Fruit fly (Drosophila melanogaster) whole organism, embryonic: ENCODE measurements around the gene Ada1-1.

Source experiments
- Atf6 ChIP-seq: fragments of 200-800 bp; sonication (Bioruptor generic); IDR thresholded peaks from 2 replicates; pipeline ENCODE4 v1.3.6; 2022; ENCODE audit warnings: missing biosample characterization, missing genetic modification characterization
- B-H2 ChIP-seq: fragments of 200-800 bp; sonication (Bioruptor generic); optimal IDR thresholded peaks from 2 replicates; lab custom pipeline; 2018; ENCODE audit warnings: missing biosample characterization, mild to moderate bottlenecking, missing genetic modification characterization
- BEAF-32 ChIP-seq: fragments of 200-800 bp; sonication (Bioruptor generic); optimal IDR thresholded peaks from 3 replicates; lab custom pipeline; 2017; ENCODE audit warnings: missing biosample characterization, missing genetic modification characterization, mild to moderate bottlenecking, moderate library complexity, missing genetic modification reagents
- CG10147 ChIP-seq: fragments of 200-800 bp; sonication (Bioruptor generic); optimal IDR thresholded peaks from 2 replicates; lab custom pipeline; 2019; ENCODE audit warnings: missing biosample characterization, mild to moderate bottlenecking, missing genetic modification characterization, moderate library complexity
- CG10267 ChIP-seq: fragments of 200-800 bp; sonication (Bioruptor generic); optimal IDR thresholded peaks from 2 replicates; lab custom pipeline; 2018; ENCODE audit warnings: missing biosample characterization, mild to moderate bottlenecking, missing genetic modification characterization, moderate library complexity
- CG10431 ChIP-seq: fragments of 200-800 bp; sonication (Bioruptor generic); optimal IDR thresholded peaks from 3 replicates; lab custom pipeline; 2018; ENCODE audit warnings: missing biosample characterization, mild to moderate bottlenecking, missing genetic modification characterization
- CG13123 ChIP-seq: fragments of 200-800 bp; sonication (Bioruptor generic); optimal IDR thresholded peaks from 2 replicates; lab custom pipeline; 2016; ENCODE audit warnings: missing biosample characterization, missing genetic modification characterization
- CG16863 ChIP-seq: fragments of 200-800 bp; sonication (Bioruptor generic); optimal IDR thresholded peaks from 3 replicates; lab custom pipeline; 2016; ENCODE audit warnings: missing biosample characterization, missing genetic modification characterization
- CG17385 ChIP-seq: fragments of 200-800 bp; sonication (Bioruptor generic); optimal IDR thresholded peaks from 3 replicates; lab custom pipeline; 2018; ENCODE audit warnings: missing biosample characterization, mild to moderate bottlenecking, missing genetic modification characterization
- CG17829 ChIP-seq: fragments of 200-800 bp; optimal IDR thresholded peaks from 2 replicates; lab custom pipeline; 2019; ENCODE audit warnings: missing biosample characterization, mild to moderate bottlenecking, missing genetic modification characterization, moderate library complexity
- CG2116 ChIP-seq: fragments of 200-800 bp; sonication (Bioruptor generic); optimal IDR thresholded peaks from 3 replicates; lab custom pipeline; 2018; ENCODE audit warnings: missing biosample characterization, mild to moderate bottlenecking, missing genetic modification characterization
- CG2202 ChIP-seq: fragments of 200-800 bp; sonication (Bioruptor generic); optimal IDR thresholded peaks from 2 replicates; lab custom pipeline; 2018; ENCODE audit warnings: missing biosample characterization, mild to moderate bottlenecking, missing genetic modification characterization
- CG2889 ChIP-seq: fragments of 200-800 bp; sonication (Bioruptor generic); IDR thresholded peaks from 3 replicates; pipeline ENCODE4 v1.3.6; 2022; ENCODE audit warnings: missing biosample characterization, missing genetic modification characterization
- CG31388 ChIP-seq: fragments of 200-800 bp; sonication (Bioruptor generic); optimal IDR thresholded peaks from 2 replicates; lab custom pipeline; 2016; ENCODE audit warnings: missing biosample characterization, missing genetic modification characterization
- CG32532 ChIP-seq: fragments of 200-800 bp; sonication (Bioruptor generic); IDR thresholded peaks from 2 replicates; pipeline ENCODE4 v1.3.6; 2022; ENCODE audit warnings: missing biosample characterization, missing genetic modification characterization
- CG3407 ChIP-seq: fragments of 200-800 bp; sonication (Bioruptor generic); optimal IDR thresholded peaks from 2 replicates; lab custom pipeline; 2018; ENCODE audit warnings: missing biosample characterization, mild to moderate bottlenecking, missing genetic modification characterization
- CG3726 ChIP-seq: fragments of 200-800 bp; sonication (Bioruptor generic); IDR thresholded peaks from 3 replicates; pipeline ENCODE4, ENCODE4 v1.3.6; 2022; ENCODE audit warnings: missing biosample characterization, missing genetic modification characterization
- CG4854 ChIP-seq: fragments of 200-800 bp; sonication (Bioruptor generic); optimal IDR thresholded peaks from 2 replicates; lab custom pipeline; 2016; ENCODE audit warnings: missing biosample characterization, missing genetic modification characterization, inconsistent platforms
- CG5953 ChIP-seq: fragments of 200-800 bp; sonication (Bioruptor generic); IDR thresholded peaks from 2 replicates; pipeline ENCODE4 v1.3.6; 2022; ENCODE audit warnings: missing biosample characterization, missing genetic modification characterization
- CG6683 ChIP-seq: fragments of 200-800 bp; sonication (Bioruptor generic); optimal IDR thresholded peaks from 2 replicates; lab custom pipeline; 2017; ENCODE audit warnings: missing biosample characterization, mild to moderate bottlenecking, missing genetic modification characterization, missing genetic modification reagents
- CG7271 ChIP-seq: fragments of 200-800 bp; sonication (Bioruptor generic); optimal IDR thresholded peaks from 2 replicates; lab custom pipeline; 2018; ENCODE audit warnings: missing biosample characterization, mild to moderate bottlenecking, missing genetic modification characterization, moderate library complexity
- CG9727 ChIP-seq: fragments of 200-800 bp; sonication (Bioruptor generic); optimal IDR thresholded peaks from 3 replicates; lab custom pipeline; 2017; ENCODE audit warnings: missing biosample characterization, mild to moderate bottlenecking, missing genetic modification characterization
- CG9932 ChIP-seq: fragments of 200-800 bp; sonication (Bioruptor generic); IDR thresholded peaks from 2 replicates; pipeline ENCODE4 v1.3.6; 2022; ENCODE audit warnings: missing biosample characterization, missing genetic modification characterization
- Camta ChIP-seq: fragments of 200-800 bp; sonication (Bioruptor generic); optimal IDR thresholded peaks from 2 replicates; lab custom pipeline; 2016; ENCODE audit warnings: missing biosample characterization, missing genetic modification characterization
- D19B ChIP-seq: fragments of 200-800 bp; sonication (Bioruptor generic); optimal IDR thresholded peaks from 2 replicates; lab custom pipeline; 2017; ENCODE audit warnings: missing biosample characterization, mild to moderate bottlenecking, missing genetic modification characterization
- Dbx ChIP-seq: fragments of 200-800 bp; sonication (Bioruptor generic); IDR thresholded peaks from 3 replicates; pipeline ENCODE4 v1.3.6; 2022; ENCODE audit warnings: missing biosample characterization, missing genetic modification characterization
- HHEX ChIP-seq: fragments of 200-800 bp; sonication (Bioruptor generic); optimal IDR thresholded peaks from 3 replicates; lab custom pipeline; 2017; ENCODE audit warnings: missing biosample characterization, mild to moderate bottlenecking, missing genetic modification characterization, missing genetic modification reagents
- Hand ChIP-seq: fragments of 200-800 bp; sonication (Bioruptor generic); optimal IDR thresholded peaks from 2 replicates; lab custom pipeline; 2017; ENCODE audit warnings: mild to moderate bottlenecking, missing biosample characterization, missing genetic modification reagents, missing genetic modification characterization
- Hey ChIP-seq: fragments of 200-800 bp; sonication (Bioruptor generic); optimal IDR thresholded peaks from 3 replicates; lab custom pipeline; 2018; ENCODE audit warnings: missing biosample characterization, mild to moderate bottlenecking, missing genetic modification characterization
- Hmr ChIP-seq: fragments of 200-800 bp; sonication (Bioruptor generic); optimal IDR thresholded peaks from 3 replicates; lab custom pipeline; 2017; ENCODE audit warnings: mild to moderate bottlenecking, missing biosample characterization, missing genetic modification reagents, missing genetic modification characterization
- Max ChIP-seq: fragments of 200-800 bp; sonication (Bioruptor generic); optimal IDR thresholded peaks from 2 replicates; lab custom pipeline; 2016; ENCODE audit warnings: missing biosample characterization, mild to moderate bottlenecking, missing genetic modification characterization
- Med ChIP-seq: fragments of 200-800 bp; sonication (Bioruptor generic); peaks from one replicate; lab custom pipeline; 2016; ENCODE audit warnings: missing biosample characterization, missing genetic modification characterization, mild to moderate bottlenecking, inconsistent platforms, moderate library complexity
- Oaz ChIP-seq: fragments of 200-800 bp; sonication (Bioruptor generic); IDR thresholded peaks from 2 replicates; pipeline ENCODE4 v1.3.6; 2022; ENCODE audit warnings: missing biosample characterization, missing genetic modification characterization
- Pdp1 ChIP-seq, 2 experiments: fragments of 200-800 bp; sonication (Bioruptor generic); optimal IDR thresholded peaks; 3 replicates each; lab custom pipeline; 2016; ENCODE audit warnings: missing biosample characterization in 2 of 2, missing genetic modification characterization in 2 of 2, mild to moderate bottlenecking in 1 of 2, moderate library complexity in 1 of 2
- Sry-δ ChIP-seq: fragments of 200-800 bp; sonication (Bioruptor generic); optimal IDR thresholded peaks from 2 replicates; lab custom pipeline; 2016; ENCODE audit warnings: missing biosample characterization, missing genetic modification characterization
- Taf1 ChIP-seq: fragments of 200-800 bp; sonication (Bioruptor generic); IDR thresholded peaks from 2 replicates; pipeline ENCODE4 v1.3.6; 2022; ENCODE audit warnings: missing biosample characterization, missing genetic modification characterization
- croc ChIP-seq: fragments of 200-800 bp; sonication (Bioruptor generic); conservative IDR thresholded peaks from 3 replicates; pipeline ENCODE4 v1.3.6; 2022; ENCODE audit warnings: missing biosample characterization, missing genetic modification characterization
- fd3F ChIP-seq: fragments of 200-800 bp; sonication (Bioruptor generic); optimal IDR thresholded peaks from 2 replicates; lab custom pipeline; 2018; ENCODE audit warnings: missing biosample characterization, mild to moderate bottlenecking, missing genetic modification characterization, moderate library complexity
- kay ChIP-seq: fragments of 200-800 bp; sonication (Bioruptor generic); optimal IDR thresholded peaks from 2 replicates; lab custom pipeline; 2016; ENCODE audit warnings: missing biosample characterization, missing genetic modification characterization
- maf-S ChIP-seq: fragments of 200-800 bp; sonication (Bioruptor generic); optimal IDR thresholded peaks from 2 replicates; lab custom pipeline; 2016; ENCODE audit warnings: missing biosample characterization, missing genetic modification characterization
- nom ChIP-seq: fragments of 200-800 bp; sonication (Bioruptor generic); optimal IDR thresholded peaks from 2 replicates; lab custom pipeline; 2017; ENCODE audit warnings: missing biosample characterization, missing genetic modification characterization, mild to moderate bottlenecking, moderate library complexity, missing genetic modification reagents
- onecut ChIP-seq: fragments of 200-800 bp; sonication (Bioruptor generic); IDR thresholded peaks from 2 replicates; pipeline ENCODE4 v1.3.6; 2022; ENCODE audit warnings: missing biosample characterization, missing genetic modification characterization
- pros ChIP-seq: fragments of 200-800 bp; sonication (Bioruptor generic); optimal IDR thresholded peaks from 3 replicates; lab custom pipeline; 2019; ENCODE audit warnings: missing biosample characterization, mild to moderate bottlenecking, missing genetic modification characterization, moderate library complexity
- rib ChIP-seq: fragments of 200-800 bp; sonication (Bioruptor generic); IDR thresholded peaks from 2 replicates; pipeline ENCODE4 v1.3.6; 2022; ENCODE audit warnings: missing biosample characterization, missing genetic modification characterization
- salm ChIP-seq: fragments of 200-800 bp; sonication (Bioruptor generic); optimal IDR thresholded peaks from 2 replicates; lab custom pipeline; 2018; ENCODE audit warnings: missing biosample characterization, mild to moderate bottlenecking, missing genetic modification characterization
- stc ChIP-seq: fragments of 200-800 bp; sonication (Bioruptor generic); IDR thresholded peaks from 2 replicates; pipeline ENCODE4 v1.3.6; 2022; ENCODE audit warnings: missing biosample characterization, missing genetic modification characterization
- tgo ChIP-seq: fragments of 200-800 bp; sonication (Bioruptor generic); IDR thresholded peaks from 3 replicates; pipeline ENCODE4 v1.3.6; 2022; ENCODE audit warnings: missing biosample characterization, missing genetic modification characterization
- trem ChIP-seq: fragments of 200-800 bp; optimal IDR thresholded peaks from 3 replicates; lab custom pipeline; 2019; ENCODE audit warnings: missing biosample characterization, mild to moderate bottlenecking, missing genetic modification characterization, moderate library complexity
- yki ChIP-seq: fragments of >200 bp; optimal IDR thresholded peaks from 3 replicates; lab custom pipeline; 2018
- zfh1 ChIP-seq: fragments of 200-800 bp; sonication (Bioruptor generic); IDR thresholded peaks from 3 replicates; pipeline ENCODE4 v1.3.6; 2022; ENCODE audit warnings: missing biosample characterization, missing genetic modification characterization

Gene Ada1-1

dm6 chr2L:12002922-12003791, 6.5 kb downstream of the Ada1-1 start (continued):
- TF ChIP-seq tgo (GFP tag; lab: Robert Waterston, UW) (no peak), CG32532 (GFP tag; lab: Robert Waterston, UW) (no peak), maf-S (GFP tag; lab: Kevin White, UChicago) (no peak), trem (tag; lab: Kevin White, UChicago) (no peak), zfh1 (GFP tag; lab: Robert Waterston, UW) (no peak), HHEX (GFP tag; lab: Kevin White, UChicago) (peak; percentile 25), CG3726 (GFP tag; lab: Robert Waterston, UW) (no peak), CG10267 (peak; percentile 17), Med (peak; percentile 90), CG9727 (GFP tag; lab: Kevin White, UChicago) (no peak), Sry-δ (GFP tag; lab: Kevin White, UChicago) (no peak), fd3F (GFP tag; lab: Kevin White, UChicago) (peak; percentile 30), CG31388 (GFP tag; lab: Kevin White, UChicago) (no peak), onecut (GFP tag; lab: Robert Waterston, UW) (peak; percentile 15; the same call in 1 of the 2 replicates), yki (no peak), Oaz (GFP tag; lab: Robert Waterston, UW) (no peak), Max (GFP tag; lab: Kevin White, UChicago) (no peak), nom (GFP tag; lab: Kevin White, UChicago) (peak; percentile 60), CG9932 (GFP tag; lab: Robert Waterston, UW) (no peak), BEAF-32 (GFP tag; lab: Kevin White, UChicago) (no peak), CG2116 (no peak), CG4854 (GFP tag; lab: Kevin White, UChicago) (no peak), croc (GFP tag; lab: Robert Waterston, UW) (no peak), CG5953 (no peak), salm (tag; lab: Kevin White, UChicago) (no peak), D19B (GFP tag; lab: Kevin White, UChicago) (peak; percentile 10), CG17385 (GFP tag; lab: Kevin White, UChicago) (no peak), Hand (GFP tag; lab: Kevin White, UChicago) (peak; percentile 35), Dbx (no peak), CG10431 (GFP tag; lab: Kevin White, UChicago) (peak; percentile 97), CG13123 (GFP tag; lab: Kevin White, UChicago) (no peak), Pdp1 (GFP tag; optimal IDR thresholded peaks at IDR 0.05; lab: Kevin White, UChicago) (peak in 1 of 2 experiments; percentile 14), CG2889 (GFP tag; lab: Robert Waterston, UW) (no peak), kay (GFP tag; lab: Kevin White, UChicago) (no peak), CG16863 (no peak), rib (GFP tag; lab: Robert Waterston, UW) (no peak), CG10147 (GFP tag; lab: Kevin White, UChicago) (no peak), CG7271 (tag; lab: Kevin White, UChicago) (no peak), Hmr (GFP tag; lab: Kevin White, UChicago) (peak; percentile 48), CG17829 (tag; lab: Kevin White, UChicago) (peak; percentile 19), stc (no peak), Camta (no peak), CG3407 (GFP tag; lab: Kevin White, UChicago) (peak; percentile 5), B-H2 (GFP tag; lab: Kevin White, UChicago) (peak; percentile 6), Atf6 (GFP tag; lab: Robert Waterston, UW) (no peak), pros (GFP tag; lab: Kevin White, UChicago) (peak; percentile 73), Taf1 (GFP tag; lab: Robert Waterston, UW) (no peak), Hey (tag; lab: Kevin White, UChicago) (peak; percentile 99), CG6683 (no peak), CG2202 (tag; lab: Kevin White, UChicago) (no peak)
